Fruit fly (Drosophila melanogaster) whole organism, pupa: ENCODE measurements around the gene agt.

Source experiments
- CG10348 ChIP-seq: fragments of 200-800 bp; sonication (Bioruptor generic); IDR thresholded peaks from 2 replicates; pipeline ENCODE4 v1.3.6; 2022; ENCODE audit warnings: missing biosample characterization, missing genetic modification characterization
- CG12605 ChIP-seq: fragments of 200-800 bp; sonication (Bioruptor generic); IDR thresholded peaks from 2 replicates; pipeline ENCODE4 v1.3.6; 2022; ENCODE audit warnings: missing biosample characterization, missing genetic modification characterization
- CG13204 ChIP-seq: fragments of 200-800 bp; sonication (Bioruptor generic); optimal IDR thresholded peaks from 2 replicates; lab custom pipeline; 2018; ENCODE audit warnings: missing biosample characterization, mild to moderate bottlenecking, missing genetic modification characterization, moderate library complexity
- CG14655 ChIP-seq: fragments of 200-800 bp; sonication (Bioruptor generic); optimal IDR thresholded peaks from 3 replicates; lab custom pipeline; 2017; ENCODE audit warnings: mild to moderate bottlenecking, missing biosample characterization, missing genetic modification reagents, missing genetic modification characterization
- CG15710 ChIP-seq: fragments of 200-800 bp; sonication (Bioruptor generic); optimal IDR thresholded peaks from 2 replicates; lab custom pipeline; 2018; ENCODE audit warnings: missing biosample characterization, mild to moderate bottlenecking, missing genetic modification characterization, moderate library complexity
- CG17806 ChIP-seq: fragments of 200-800 bp; sonication (Bioruptor generic); optimal IDR thresholded peaks from 2 replicates; lab custom pipeline; 2018; ENCODE audit warnings: missing biosample characterization, mild to moderate bottlenecking, missing genetic modification characterization, moderate library complexity
- CG32121 ChIP-seq: fragments of 200-800 bp; sonication (Bioruptor generic); IDR thresholded peaks from 2 replicates; pipeline ENCODE4 v1.3.6; 2022; ENCODE audit warnings: missing biosample characterization, missing genetic modification characterization
- CG34367 ChIP-seq: fragments of 200-800 bp; sonication (Bioruptor generic); optimal IDR thresholded peaks from 2 replicates; lab custom pipeline; 2018; ENCODE audit warnings: missing biosample characterization, mild to moderate bottlenecking, missing genetic modification characterization
- CG4496 ChIP-seq: fragments of 200-800 bp; sonication (Bioruptor generic); IDR thresholded peaks from 3 replicates; pipeline ENCODE4 v1.3.6; 2022; ENCODE audit warnings: missing biosample characterization, missing genetic modification characterization
- CG8159 ChIP-seq: fragments of 200-800 bp; sonication (Bioruptor generic); optimal IDR thresholded peaks from 3 replicates; lab custom pipeline; 2018; ENCODE audit warnings: missing biosample characterization, mild to moderate bottlenecking, missing genetic modification characterization, moderate library complexity
- CG8301 ChIP-seq: fragments of 200-800 bp; sonication (Bioruptor generic); optimal IDR thresholded peaks from 2 replicates; lab custom pipeline; 2018; ENCODE audit warnings: missing biosample characterization, mild to moderate bottlenecking, missing genetic modification characterization
- CG9948 ChIP-seq: fragments of 200-800 bp; sonication (Bioruptor generic); optimal IDR thresholded peaks from 2 replicates; lab custom pipeline; 2018; ENCODE audit warnings: missing biosample characterization, mild to moderate bottlenecking, missing genetic modification characterization, moderate library complexity
- D1 ChIP-seq: fragments of 200-800 bp; sonication (Bioruptor generic); optimal IDR thresholded peaks from 2 replicates; lab custom pipeline; 2018; ENCODE audit warnings: missing biosample characterization, mild to moderate bottlenecking, missing genetic modification characterization, moderate library complexity
- EcR ChIP-seq: fragments of 200-800 bp; sonication (Bioruptor generic); optimal IDR thresholded peaks from 3 replicates; lab custom pipeline; 2019; ENCODE audit warnings: missing biosample characterization, missing genetic modification characterization, mild to moderate bottlenecking, moderate library complexity, missing genetic modification reagents
- Ets98B ChIP-seq: fragments of 200-800 bp; sonication (Bioruptor generic); IDR thresholded peaks from 2 replicates; pipeline ENCODE4 v1.3.6; 2022; ENCODE audit warnings: missing biosample characterization, missing genetic modification characterization
- Pif1A ChIP-seq: fragments of 200-800 bp; sonication (Bioruptor generic); optimal IDR thresholded peaks from 3 replicates; lab custom pipeline; 2016; ENCODE audit warnings: missing biosample characterization, missing genetic modification characterization
- Pif1B ChIP-seq: fragments of 200-800 bp; sonication (Bioruptor generic); optimal IDR thresholded peaks from 3 replicates; lab custom pipeline; 2016; ENCODE audit warnings: missing biosample characterization, missing genetic modification characterization
- Snoo ChIP-seq: fragments of 200-800 bp; sonication (Bioruptor generic); optimal IDR thresholded peaks from 3 replicates; lab custom pipeline; 2017; ENCODE audit warnings: missing biosample characterization, mild to moderate bottlenecking, missing genetic modification characterization, inconsistent platforms
- fd96Ca ChIP-seq: fragments of 200-800 bp; sonication (Bioruptor generic); IDR thresholded peaks from 3 replicates; pipeline ENCODE4 v1.3.6; 2022; ENCODE audit warnings: missing biosample characterization, missing genetic modification characterization
- gl ChIP-seq: fragments of 200-800 bp; sonication (Bioruptor generic); optimal IDR thresholded peaks from 2 replicates; lab custom pipeline; 2018; ENCODE audit warnings: missing biosample characterization, mild to moderate bottlenecking, missing genetic modification characterization
- rn ChIP-seq: fragments of 200-800 bp; sonication (Bioruptor generic); IDR thresholded peaks from 2 replicates; pipeline ENCODE4 v1.3.6; 2022; ENCODE audit warnings: missing biosample characterization, missing genetic modification characterization

agt gene

dm6 chr3R:6691658-6692057 lies 31.8 kb upstream of the agt start, which contains the start of gene Ccp84Ae:
Gene Ccp84Ae (minus strand): TSS chr3R:6691758.
- no peak for TF ChIP-seq D1 (tag; lab: Kevin White, UChicago)
- TF ChIP-seq CG14655 (GFP tag; lab: Kevin White, UChicago) = no peak
- TF ChIP-seq CG4496 (GFP tag; lab: Robert Waterston, UW) = no peak
- TF ChIP-seq CG34367 (tag; lab: Kevin White, UChicago) = no peak
- no peak for TF ChIP-seq CG15710 (tag; lab: Kevin White, UChicago)
- TF ChIP-seq Pif1B (GFP tag; lab: Kevin White, UChicago) = no peak
- TF ChIP-seq gl = no peak
- no peak for TF ChIP-seq CG17806 (tag; lab: Kevin White, UChicago)
- TF ChIP-seq CG32121 (GFP tag; lab: Robert Waterston, UW) = no peak
- no peak for TF ChIP-seq rn (GFP tag; lab: Robert Waterston, UW)
- TF ChIP-seq CG9948 (tag; lab: Kevin White, UChicago) = no peak
- no peak for TF ChIP-seq CG12605 (GFP tag; lab: Robert Waterston, UW)
- TF ChIP-seq Snoo (tag; lab: Kevin White, UChicago) = no peak
- no peak for TF ChIP-seq CG10348 (GFP tag; lab: Robert Waterston, UW)
- TF ChIP-seq CG13204 = no peak
- no peak for TF ChIP-seq CG8301 (tag; lab: Kevin White, UChicago)
- TF ChIP-seq CG8159 (tag; lab: Kevin White, UChicago) = no peak

dm6 chr3R:6690139-6690538 lies 30.2 kb upstream of the agt start, which contains the start of gene Ccp84Af:
Gene Ccp84Af (minus strand): TSS chr3R:6690239.
- TF ChIP-seq CG12605 (GFP tag; lab: Robert Waterston, UW) = no peak
- TF ChIP-seq Ets98B (GFP tag; lab: Robert Waterston, UW) = no peak
- no peak for TF ChIP-seq CG4496 (GFP tag; lab: Robert Waterston, UW)
- TF ChIP-seq CG32121 (GFP tag; lab: Robert Waterston, UW) = no peak
- no peak for TF ChIP-seq CG9948 (tag; lab: Kevin White, UChicago)
- TF ChIP-seq CG15710 (tag; lab: Kevin White, UChicago) = no peak
- no peak for TF ChIP-seq CG13204
- TF ChIP-seq CG10348 (GFP tag; lab: Robert Waterston, UW) = no peak
- TF ChIP-seq EcR (GFP tag; lab: Kevin White, UChicago) = no peak
- TF ChIP-seq D1 (tag; lab: Kevin White, UChicago) = no peak
- no peak for TF ChIP-seq CG34367 (tag; lab: Kevin White, UChicago)
- TF ChIP-seq CG17806 (tag; lab: Kevin White, UChicago) = no peak
- no peak for TF ChIP-seq Pif1B (GFP tag; lab: Kevin White, UChicago)
- TF ChIP-seq Pif1A (GFP tag; lab: Kevin White, UChicago) = no peak
- TF ChIP-seq rn (GFP tag; lab: Robert Waterston, UW) = no peak

- TF ChIP-seq CG34367 (tag; lab: Kevin White, UChicago) (no peak), EcR (GFP tag; lab: Kevin White, UChicago) (no peak), rn (GFP tag; lab: Robert Waterston, UW) (no peak), CG15710 (tag; lab: Kevin White, UChicago) (no peak), CG10348 (GFP tag; lab: Robert Waterston, UW) (no peak), CG12605 (GFP tag; lab: Robert Waterston, UW) (no peak), fd96Ca (no peak), CG13204 (no peak), CG8301 (tag; lab: Kevin White, UChicago) (no peak), CG14655 (GFP tag; lab: Kevin White, UChicago) (no peak), CG9948 (tag; lab: Kevin White, UChicago) (no peak), gl (no peak), CG32121 (GFP tag; lab: Robert Waterston, UW) (no peak), Pif1B (GFP tag; lab: Kevin White, UChicago) (no peak), Ets98B (GFP tag; lab: Robert Waterston, UW) (no peak), Pif1A (GFP tag; lab: Kevin White, UChicago) (no peak), Snoo (tag; lab: Kevin White, UChicago) (no peak), CG17806 (tag; lab: Kevin White, UChicago) (no peak)
These were observed 28.3 kb upstream of the agt start for dm6 chr3R:6688160-6688559.

dm6 chr3R:6687219-6687618 lies 27.3 kb upstream of the agt start:
- TF ChIP-seq Pif1B (GFP tag; lab: Kevin White, UChicago) = no peak
- no peak for TF ChIP-seq CG15710 (tag; lab: Kevin White, UChicago)
- TF ChIP-seq CG14655 (GFP tag; lab: Kevin White, UChicago) = no peak
- TF ChIP-seq CG12605 (GFP tag; lab: Robert Waterston, UW) = no peak
- no peak for TF ChIP-seq CG17806 (tag; lab: Kevin White, UChicago)
- TF ChIP-seq EcR (GFP tag; lab: Kevin White, UChicago) = no peak

- TF ChIP-seq rn (GFP tag; lab: Robert Waterston, UW) (no peak), CG17806 (tag; lab: Kevin White, UChicago) (no peak), CG13204 (no peak), CG9948 (tag; lab: Kevin White, UChicago) (no peak)
These were observed 26.5 kb upstream of the agt start, which contains the start of gene Ccp84Ag for dm6 chr3R:6686428-6686827. Gene Ccp84Ag (plus strand): TSS chr3R:6686728.

dm6 chr3R:6684145-6684544 lies 24.2 kb upstream of the agt start, which contains the start of gene Edg84A:
Gene Edg84A (plus strand): TSS chr3R:6684445.
- no peak for TF ChIP-seq rn (GFP tag; lab: Robert Waterston, UW)
- TF ChIP-seq CG32121 (GFP tag; lab: Robert Waterston, UW) = no peak
- no peak for TF ChIP-seq D1 (tag; lab: Kevin White, UChicago)
- TF ChIP-seq gl = no peak
- no peak for TF ChIP-seq CG14655 (GFP tag; lab: Kevin White, UChicago)
- TF ChIP-seq CG4496 (GFP tag; lab: Robert Waterston, UW) = no peak
- no peak for TF ChIP-seq CG12605 (GFP tag; lab: Robert Waterston, UW)
- no peak for TF ChIP-seq EcR (GFP tag; lab: Kevin White, UChicago)
- TF ChIP-seq Pif1B (GFP tag; lab: Kevin White, UChicago) = no peak
- no peak for TF ChIP-seq CG13204
- TF ChIP-seq CG34367 (tag; lab: Kevin White, UChicago) = no peak
- TF ChIP-seq CG8301 (tag; lab: Kevin White, UChicago) = no peak
- TF ChIP-seq CG9948 (tag; lab: Kevin White, UChicago) = no peak
- no peak for TF ChIP-seq Pif1A (GFP tag; lab: Kevin White, UChicago)
- TF ChIP-seq CG10348 (GFP tag; lab: Robert Waterston, UW) = no peak
- no peak for TF ChIP-seq CG17806 (tag; lab: Kevin White, UChicago)
